Worm (Caenorhabditis elegans): Measurements from ENCODE around the gene cdd-2.

Gene cdd-2

ce11 chrIV:7510829-7511228 is 36.9 kb downstream of the cdd-2 start:
- no peak for TF ChIP-seq unc-62 (GFP tag; optimal IDR thresholded peaks at IDR 0.05)

ce11 chrIV:7508850-7509249 is 38.8 kb downstream of the cdd-2 start:
- TF ChIP-seq unc-62 (GFP tag; optimal IDR thresholded peaks at IDR 0.05) = no peak

- no peak for TF ChIP-seq unc-62 (GFP tag; optimal IDR thresholded peaks at IDR 0.05)
Measured at ce11 chrIV:7507841-7508509, 39.7 kb downstream of the cdd-2 start, which contains the start of the genes vdac-1 and R05G6.5. vdac-1 (minus strand) TSS chrIV:7507891. R05G6.5 (plus strand) TSS chrIV:7508367.

ce11 chrIV:7507305-7507704 is 40.4 kb downstream of the cdd-2 start:
- no peak for TF ChIP-seq unc-62 (GFP tag; optimal IDR thresholded peaks at IDR 0.05)

ce11 chrIV:7506711-7507110 is 41.0 kb downstream of the cdd-2 start:
- no peak for TF ChIP-seq unc-62 (GFP tag; optimal IDR thresholded peaks at IDR 0.05)

ce11 chrIV:7505866-7506488 is 41.7 kb downstream of the cdd-2 start:
- TF ChIP-seq unc-62 (GFP tag; optimal IDR thresholded peaks at IDR 0.05) = no peak

DNA sequence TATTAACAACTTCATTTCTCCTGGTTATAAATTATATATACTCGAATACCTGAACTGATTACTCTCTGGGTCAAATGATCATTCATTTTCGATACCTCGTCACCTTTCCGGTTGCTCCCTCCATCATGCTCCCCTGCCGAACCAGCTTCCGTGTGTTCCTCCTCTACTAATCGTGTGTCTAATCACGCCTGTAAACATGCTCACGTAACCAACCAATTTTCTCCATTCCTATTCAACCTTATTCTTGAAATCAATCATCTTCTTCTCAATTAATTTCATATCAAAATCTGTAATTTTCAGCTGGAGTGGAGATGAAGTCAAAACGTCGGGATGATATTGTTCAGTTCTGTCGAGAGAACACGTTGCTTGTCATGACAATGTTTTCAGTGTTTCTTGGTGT is 44.4 kb downstream of the cdd-2 start, which contains the start of gene glt-6:
glt-6 (plus strand) TSS at position 301 of the 400 bp plus-strand sequence.
- no peak for TF ChIP-seq unc-62 (GFP tag; optimal IDR thresholded peaks at IDR 0.05)

ce11 chrIV:7501337-7501736 is 46.4 kb downstream of the cdd-2 start, which contains the start of gene F55G1.15:
F55G1.15 (minus strand) TSS chrIV:7501437.
- TF ChIP-seq unc-62 (GFP tag; optimal IDR thresholded peaks at IDR 0.05) = no peak

- TF ChIP-seq unc-62 (GFP tag; optimal IDR thresholded peaks at IDR 0.05) = no peak
Measured at ce11 chrIV:7500924-7501323, 46.8 kb downstream of the cdd-2 start.

ce11 chrIV:7499302-7499701 is 48.4 kb downstream of the cdd-2 start:
- TF ChIP-seq unc-62 (GFP tag; optimal IDR thresholded peaks at IDR 0.05) = no peak

ce11 chrIV:7497750-7498149 is 49.9 kb downstream of the cdd-2 start, which contains the start of gene egas-4:
egas-4 (minus strand) TSS chrIV:7497850.
- TF ChIP-seq unc-62 (GFP tag; optimal IDR thresholded peaks at IDR 0.05) = no peak

DNA sequence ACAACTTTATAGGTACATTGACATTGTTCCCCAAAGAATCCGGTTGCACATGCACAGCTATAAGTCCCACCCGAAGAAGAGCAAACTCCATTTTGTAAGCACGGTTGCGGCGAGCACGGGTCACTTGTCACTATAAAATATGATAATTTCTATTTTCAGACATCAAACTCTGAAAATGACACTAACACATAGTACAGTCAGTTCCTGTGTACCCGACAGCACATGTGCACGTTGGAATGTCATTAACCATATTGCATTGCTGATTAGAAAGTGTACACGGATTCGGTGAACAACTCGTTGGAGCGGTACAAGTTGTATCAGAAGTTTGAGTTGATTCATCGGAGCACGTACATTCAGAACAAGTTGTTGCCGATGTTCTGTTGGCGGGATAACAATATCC is 50.5 kb downstream of the cdd-2 start:
- TF ChIP-seq unc-62 (GFP tag; optimal IDR thresholded peaks at IDR 0.05) = no peak
